Worm (Caenorhabditis elegans) whole organism, L3 larva: ENCODE data around the gene ceh-16.
A peak's percentile ranks its signal among the peaks of the same experiment; 100 is the strongest.

Source experiments
- ama-1 ChIP-seq: fragments of 150-350 bp; optimal IDR thresholded peaks from 2 replicates; lab custom pipeline; 2018
- ceh-28 ChIP-seq: fragments of 150-350 bp; optimal IDR thresholded peaks from 2 replicates; lab custom pipeline; 2014; ENCODE audit warnings: missing biosample characterization, missing genetic modification reagents, missing genetic modification characterization
- daf-12 ChIP-seq: fragments of 150-350 bp; optimal IDR thresholded peaks from 2 replicates; lab custom pipeline; 2014; ENCODE audit warnings: missing biosample characterization, missing genetic modification reagents, missing genetic modification characterization
- elt-3 ChIP-seq, 3 experiments: fragments of 150-350 bp in 1 of 3; sonication (generic microtip) in 2 of 3; optimal IDR thresholded peaks; 2 replicates in 2 of 3; 4 replicates in 1 of 3; lab custom pipeline; 2014 to 2017; ENCODE audit warnings: missing biosample characterization in 3 of 3, missing genetic modification characterization in 3 of 3
- eor-1 ChIP-seq, 2 experiments: fragments of 150-350 bp; optimal IDR thresholded peaks; 2 replicates each; lab custom pipeline; 2014 to 2018; ENCODE audit warnings: missing biosample characterization in 2 of 2, missing genetic modification characterization in 2 of 2
- fkh-10 ChIP-seq: sonication (generic microtip); optimal IDR thresholded peaks from 2 replicates; lab custom pipeline; 2017; ENCODE audit warnings: missing biosample characterization, missing genetic modification reagents, missing genetic modification characterization
- fos-1 ChIP-seq: fragments of 150-350 bp; optimal IDR thresholded peaks from 2 replicates; lab custom pipeline; 2014; ENCODE audit warnings: missing biosample characterization, missing genetic modification characterization
- jun-1 ChIP-seq: fragments of 150-350 bp; optimal IDR thresholded peaks from 2 replicates; lab custom pipeline; 2014; ENCODE audit warnings: missing biosample characterization, missing genetic modification reagents, missing genetic modification characterization
- nhr-11 ChIP-seq: fragments of 150-350 bp; optimal IDR thresholded peaks from 2 replicates; lab custom pipeline; 2014; ENCODE audit warnings: missing biosample characterization, missing genetic modification characterization
- nhr-12 ChIP-seq: fragments of 150-350 bp; optimal IDR thresholded peaks from 2 replicates; lab custom pipeline; 2014; ENCODE audit warnings: missing biosample characterization, missing genetic modification characterization
- nhr-23 ChIP-seq: fragments of 150-350 bp; optimal IDR thresholded peaks from 2 replicates; lab custom pipeline; 2014; ENCODE audit warnings: missing biosample characterization, missing genetic modification reagents, missing genetic modification characterization
- snpc-4 ChIP-seq: fragments of 150-350 bp; optimal IDR thresholded peaks from 2 replicates; lab custom pipeline; 2014; ENCODE audit warnings: missing biosample characterization, missing genetic modification characterization

ce11 chrIII:8577534-8577933 is 45.0 kb upstream of the ceh-16 start:
- TF ChIP-seq eor-1 (tag; optimal IDR thresholded peaks at IDR 0.05; lab: Kevin White, UChicago) (no peak), nhr-23 (peak; percentile 7), ceh-28 (tag; lab: Kevin White, UChicago) (no peak), fos-1 (no peak), nhr-12 (tag; lab: Kevin White, UChicago) (no peak), jun-1 (no peak), daf-12 (tag; lab: Kevin White, UChicago) (no peak), ama-1 (lab: Kevin White, UChicago) (no peak), nhr-11 (no peak), snpc-4 (tag; lab: Kevin White, UChicago) (no peak), fkh-10 (no peak), elt-3 (tag; optimal IDR thresholded peaks at IDR 0.05; lab: Kevin White, UChicago) (no peak)
